Fruit fly (Drosophila melanogaster): ENCODE measurements around the gene Gdap1.
A peak's percentile ranks its signal among the peaks of the same experiment; 100 is the strongest.

Gdap1 gene

dm6 chr3L:5152354-5152806 lies 10.6 kb downstream of the Gdap1 start, which contains the start of the genes Gen and Srp54k (continued):
- TF ChIP-seq CG1792 (GFP tag; optimal IDR thresholded peaks at IDR 0.05), result no peak
- peak; percentile 57 for TF ChIP-seq yki (optimal IDR thresholded peaks at IDR 0.05)
- peak; percentile 85 for TF ChIP-seq hkb (optimal IDR thresholded peaks at IDR 0.05)
- no peak for TF ChIP-seq hkb (GFP tag; IDR thresholded peaks at IDR 0.05)
- no peak for TF ChIP-seq pum (GFP tag; optimal IDR thresholded peaks at IDR 0.05)
- peak; percentile 85 for TF ChIP-seq Med (GFP tag)
- no peak for TF ChIP-seq CG6854 (GFP tag; optimal IDR thresholded peaks at IDR 0.05)
- TF ChIP-seq vnd (GFP tag; IDR thresholded peaks at IDR 0.05; ENCODE audit: partially characterized antibody), result no peak
- TF ChIP-seq maf-S (GFP tag; optimal IDR thresholded peaks at IDR 0.05), result peak; percentile 16
- no peak for TF ChIP-seq kah (GFP tag; optimal IDR thresholded peaks at IDR 0.05)
- TF ChIP-seq Sry-β (GFP tag; optimal IDR thresholded peaks at IDR 0.05), result peak; percentile 96
- TF ChIP-seq org-1 (GFP tag; optimal IDR thresholded peaks at IDR 0.05), result no peak
- TF ChIP-seq ro (GFP tag; IDR thresholded peaks at IDR 0.05), result no peak
- peak; percentile 64 for TF ChIP-seq tgo (GFP tag; IDR thresholded peaks at IDR 0.05)
- peak; percentile 33 for TF ChIP-seq NfI (GFP tag; optimal IDR thresholded peaks at IDR 0.05)
- TF ChIP-seq Kr (GFP tag; optimal IDR thresholded peaks at IDR 0.05), result no peak
- TF ChIP-seq Mes4 (GFP tag; optimal IDR thresholded peaks at IDR 0.05), result peak; percentile 25
- TF ChIP-seq CG12155 (GFP tag; optimal IDR thresholded peaks at IDR 0.05), result peak; percentile 13
- no peak for TF ChIP-seq B-H1 (GFP tag; IDR thresholded peaks at IDR 0.05)
- no peak for TF ChIP-seq CG8281 (tag; optimal IDR thresholded peaks at IDR 0.05)
- TF ChIP-seq da (GFP tag; optimal IDR thresholded peaks at IDR 0.05), result peak; percentile 77
- TF ChIP-seq MESR4 (GFP tag; optimal IDR thresholded peaks at IDR 0.05), result peak; percentile 95
- TF ChIP-seq Opbp (GFP tag; IDR thresholded peaks at IDR 0.05; ENCODE audit: partially characterized antibody), result peak; percentile 62
- peak; percentile 0 for TF ChIP-seq HLH54F (GFP tag; optimal IDR thresholded peaks at IDR 0.05)
- no peak for TF ChIP-seq sug (tag; optimal IDR thresholded peaks at IDR 0.05)
- peak; percentile 46 for TF ChIP-seq BEAF-32 (GFP tag; optimal IDR thresholded peaks at IDR 0.05)
- TF ChIP-seq CG34422 (GFP tag; IDR thresholded peaks at IDR 0.05), result peak; percentile 64; the same call in 2 of the 3 replicates
- TF ChIP-seq nerfin-2 (GFP tag; IDR thresholded peaks at IDR 0.05; ENCODE audit: partially characterized antibody), result no peak
- peak; percentile 3 for TF ChIP-seq Lhr (GFP tag; optimal IDR thresholded peaks at IDR 0.05)
- peak; percentile 45 to 46 for TF ChIP-seq dpn (GFP tag; optimal IDR thresholded peaks at IDR 0.05)
- peak; percentile 7 for TF ChIP-seq NK7.1 (GFP tag; optimal IDR thresholded peaks at IDR 0.05)
- peak; percentile 70 for TF ChIP-seq Ets97D (GFP tag; optimal IDR thresholded peaks at IDR 0.05)
- peak; percentile 3 for TF ChIP-seq CG18011 (GFP tag; optimal IDR thresholded peaks at IDR 0.05)
- TF ChIP-seq Pdp1 (GFP tag; optimal IDR thresholded peaks at IDR 0.05), result no peak
- no peak for TF ChIP-seq CG4707 (GFP tag; optimal IDR thresholded peaks at IDR 0.05)
- TF ChIP-seq CG3838 (GFP tag; optimal IDR thresholded peaks at IDR 0.05), result no peak
- peak; percentile 44; the same call in 1 of the 2 replicates for TF ChIP-seq CG13287 (GFP tag; IDR thresholded peaks at IDR 0.05; ENCODE audit: partially characterized antibody)
- peak; percentile 22; the same call in 1 of the 3 replicates for TF ChIP-seq Aef1 (GFP tag; IDR thresholded peaks at IDR 0.05)
- TF ChIP-seq NFAT (GFP tag; IDR thresholded peaks at IDR 0.05), result 0 out of 2 replicates have a peak, but pooled peaks have one; percentile 6
- peak; percentile 2 for TF ChIP-seq Ssrp (tag; optimal IDR thresholded peaks at IDR 0.05)
- peak; percentile 38; the same call in 2 of the 3 replicates for TF ChIP-seq croc (GFP tag; conservative IDR thresholded peaks at IDR 0.05)
- TF ChIP-seq CG11504 (tag; optimal IDR thresholded peaks at IDR 0.05), result no peak
- no peak for TF ChIP-seq ap (GFP tag; IDR thresholded peaks at IDR 0.05)
- no peak for TF ChIP-seq CG7987 (GFP tag; optimal IDR thresholded peaks at IDR 0.05)
- peak; percentile 43 for TF ChIP-seq CG32532 (GFP tag; IDR thresholded peaks at IDR 0.05)
- no peak for TF ChIP-seq sc (optimal IDR thresholded peaks at IDR 0.05)
- peak; percentile 16 for TF ChIP-seq sc (GFP tag; optimal IDR thresholded peaks at IDR 0.05)
- no peak for TF ChIP-seq Camta (GFP tag; optimal IDR thresholded peaks at IDR 0.05)
- TF ChIP-seq ash1 (GFP tag; optimal IDR thresholded peaks at IDR 0.05), result no peak
- 0 out of 3 replicates have a peak, but pooled peaks have one; percentile 9 for TF ChIP-seq ase (GFP tag; IDR thresholded peaks at IDR 0.05)
- no peak for TF ChIP-seq CG3065 (GFP tag; optimal IDR thresholded peaks at IDR 0.05)

All from whole organism, embryonic.